Worm (Caenorhabditis elegans) whole organism, L3 larva: ENCODE data around the gene ten-1.

Source experiments
- aly-2 ChIP-seq: fragments of 150-350 bp; optimal IDR thresholded peaks from 2 replicates; lab custom pipeline; 2014; ENCODE audit warnings: missing biosample characterization, missing genetic modification characterization
- ceh-16 ChIP-seq: sonication (generic microtip); optimal IDR thresholded peaks from 2 replicates; lab custom pipeline; 2017; ENCODE audit warnings: missing biosample characterization, missing genetic modification characterization
- ceh-9 ChIP-seq: sonication (generic microtip); optimal IDR thresholded peaks from 2 replicates; lab custom pipeline; 2018; ENCODE audit warnings: missing biosample characterization, missing genetic modification characterization
- nhr-77 ChIP-seq: fragments of 150-350 bp; optimal IDR thresholded peaks from 2 replicates; lab custom pipeline; 2014; ENCODE audit warnings: missing biosample characterization, missing genetic modification characterization

DNA sequence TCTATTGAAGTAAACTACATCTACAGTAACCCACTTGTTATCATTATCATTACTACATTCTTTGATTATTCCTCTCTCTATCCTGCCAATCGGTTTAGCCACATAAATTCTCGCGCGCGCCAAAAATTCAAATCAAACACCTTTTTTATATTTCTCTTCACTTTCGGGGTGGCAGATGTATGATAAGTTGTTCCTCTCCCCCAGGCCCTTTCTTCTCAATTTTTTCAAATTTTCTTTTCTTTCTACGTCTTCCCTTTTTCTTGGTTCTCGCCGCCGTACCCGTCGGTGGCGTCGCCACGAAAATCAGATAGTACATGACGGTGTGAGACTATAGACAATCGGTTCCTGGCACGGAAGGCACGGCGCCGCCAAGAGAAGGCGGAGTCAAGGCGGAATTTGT is 22.8 kb upstream of the ten-1 start, which contains the start of gene R05H11.2:
- TF ChIP-seq ceh-16 (tag; lab: Kevin White, UChicago): no peak
- no peak for TF ChIP-seq ceh-9
- TF ChIP-seq aly-2: no peak
- no peak for TF ChIP-seq nhr-77 (tag; lab: Kevin White, UChicago)
